Fruit fly (Drosophila melanogaster): Measurements from ENCODE around the gene Golgin104.

DNA sequence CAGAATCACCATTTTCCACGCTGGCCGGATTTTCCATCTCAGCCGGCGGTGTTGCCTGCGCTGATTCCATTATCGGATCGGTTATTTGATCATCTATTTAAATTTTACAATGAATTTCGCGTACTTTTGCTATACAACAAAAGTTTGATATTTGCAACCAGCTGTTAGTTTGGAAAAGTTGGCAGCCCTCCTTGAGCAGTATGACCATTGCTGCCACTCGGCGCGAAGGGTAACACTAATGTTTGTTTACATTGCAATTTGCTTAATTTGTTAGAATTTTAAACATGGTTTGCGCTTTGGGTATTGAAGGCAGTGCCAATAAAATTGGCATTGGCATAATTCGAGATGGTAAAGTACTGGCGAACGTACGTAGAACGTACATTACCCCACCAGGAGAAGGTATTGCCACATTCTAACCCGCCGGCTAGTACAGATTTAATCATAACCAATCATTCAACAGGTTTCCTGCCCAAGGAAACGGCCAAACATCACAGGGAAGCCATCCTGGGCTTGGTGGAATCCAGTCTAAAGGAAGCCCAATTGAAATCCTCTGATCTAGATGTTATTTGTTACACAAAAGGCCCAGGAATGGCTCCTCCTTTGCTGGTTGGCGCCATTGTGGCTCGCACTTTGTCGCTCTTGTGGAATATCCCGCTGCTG, at the start of gene Golgin104, which contains the start of gene Tcs3:
- TF ChIP-seq CG8478 (optimal IDR thresholded peaks at IDR 0.05) = no peak
- no peak for TF ChIP-seq CTCF (optimal IDR thresholded peaks at IDR 0.05)
